Worm (Caenorhabditis elegans) whole organism, young adult: ENCODE measurements around the gene F46C5.2.

Experiments
- Y56A3A.18 ChIP-seq: fragments of 200-800 bp; sonication (Bioruptor generic); IDR thresholded peaks from 2 replicates; pipeline ENCODE4 v1.3.6; 2022; ENCODE audit warnings: missing genetic modification reagents, missing genetic modification characterization, missing compliant biosample characterization
- aptf-2 ChIP-seq: fragments of 200-800 bp; sonication (Bioruptor generic); conservative IDR thresholded peaks from 2 replicates; pipeline ENCODE4 v1.3.6; 2022; ENCODE audit warnings: missing genetic modification reagents, missing genetic modification characterization, missing compliant biosample characterization
- dpff-1 ChIP-seq: sonication (generic microtip); optimal IDR thresholded peaks from 2 replicates; lab custom pipeline; 2017; ENCODE audit warnings: mild to moderate bottlenecking, missing genetic modification characterization, missing compliant biosample characterization
- lag-1 ChIP-seq: fragments of 200-800 bp; sonication (Bioruptor generic); IDR thresholded peaks from 2 replicates; pipeline ENCODE4 v1.3.6; 2022; ENCODE audit warnings: missing genetic modification reagents, missing genetic modification characterization, missing compliant biosample characterization
- lin-54 ChIP-seq: fragments of 200-800 bp; sonication (Bioruptor generic); optimal IDR thresholded peaks from 2 replicates; lab custom pipeline; 2018; ENCODE audit warnings: mild to moderate bottlenecking, missing genetic modification characterization, missing compliant biosample characterization
- madf-6 ChIP-seq: fragments of 200-800 bp; sonication (Bioruptor generic); IDR thresholded peaks from 2 replicates; pipeline ENCODE4 v1.3.6; 2022; ENCODE audit warnings: missing genetic modification reagents, missing genetic modification characterization, missing compliant biosample characterization
- pha-4 ChIP-seq: fragments of 150-350 bp; sonication (generic microtip); optimal IDR thresholded peaks from 2 replicates; lab custom pipeline; 2014; ENCODE audit warnings: missing biosample characterization, missing genetic modification reagents, missing genetic modification characterization
- snpc-4 ChIP-seq, 5 experiments: fragments of 150-350 bp in 1 of 5; sonication (generic microtip) in 4 of 5; optimal IDR thresholded peaks; 2 replicates each; lab custom pipeline; 2014 to 2018; ENCODE audit warnings: missing genetic modification characterization in 5 of 5, missing biosample characterization in 3 of 5, antibody characterized with exemption in 2 of 5, mild to moderate bottlenecking in 2 of 5, missing compliant biosample characterization in 2 of 5, missing genotype in 2 of 5, moderate library complexity in 2 of 5, missing genetic modification reagents in 1 of 5
- sptf-2 ChIP-seq: fragments of 200-800 bp; sonication (Bioruptor generic); optimal IDR thresholded peaks from 2 replicates; lab custom pipeline; 2018; ENCODE audit warnings: mild to moderate bottlenecking, missing genetic modification characterization, missing compliant biosample characterization
- tlf-1 ChIP-seq: fragments of 200-800 bp; sonication (Bioruptor generic); optimal IDR thresholded peaks from 2 replicates; lab custom pipeline; 2018; ENCODE audit warnings: mild to moderate bottlenecking, missing genetic modification characterization, missing compliant biosample characterization
- unc-62 ChIP-seq: fragments of 150-350 bp; optimal IDR thresholded peaks from 2 replicates; lab custom pipeline; 2014; ENCODE audit warnings: missing biosample characterization, missing genetic modification reagents, missing genetic modification characterization

DNA sequence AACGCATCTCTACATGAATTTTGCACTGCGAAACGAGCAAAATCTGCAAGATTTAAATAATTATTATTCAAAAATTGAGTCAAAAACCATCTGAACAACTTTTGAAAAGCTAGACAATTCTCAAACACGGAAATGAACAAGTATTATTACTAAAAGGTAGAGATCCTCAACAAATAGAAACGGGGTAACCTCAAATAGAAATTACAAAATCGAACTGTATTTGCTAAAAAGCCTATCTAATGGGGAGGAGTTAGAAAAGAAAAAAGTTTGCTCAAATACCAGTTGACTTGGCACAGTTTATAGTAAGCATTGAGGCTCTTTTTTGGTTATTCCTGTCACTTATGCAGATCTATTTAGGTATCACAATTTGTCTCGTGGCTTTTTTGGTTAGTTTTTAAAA lies 3.3 kb downstream of the F46C5.2 start, which contains the start of gene nas-25:
- TF ChIP-seq lin-54, result no peak
- TF ChIP-seq snpc-4 (GFP tag; optimal IDR thresholded peaks at IDR 0.05; lab: Kevin White, UChicago), result no peak
- TF ChIP-seq snpc-4 (tag; optimal IDR thresholded peaks at IDR 0.05; lab: Kevin White, UChicago), result no peak
- no peak for TF ChIP-seq madf-6 (GFP tag; lab: Robert Waterston, UW)
- no peak for TF ChIP-seq lag-1 (GFP tag; lab: Robert Waterston, UW)
- TF ChIP-seq tlf-1 (GFP tag; lab: Kevin White, UChicago), result no peak
- TF ChIP-seq sptf-2 (GFP tag; lab: Kevin White, UChicago), result no peak
- no peak for TF ChIP-seq pha-4 (tag; lab: Kevin White, UChicago)
- no peak for TF ChIP-seq aptf-2 (GFP tag; lab: Robert Waterston, UW)
- no peak for TF ChIP-seq dpff-1 (tag; lab: Kevin White, UChicago)
- TF ChIP-seq unc-62 (GFP tag; lab: Kevin White, UChicago), result no peak
- no peak for TF ChIP-seq Y56A3A.18 (GFP tag; lab: Robert Waterston, UW)
